Fruit fly (Drosophila melanogaster): ENCODE measurements around the gene CG3793.

The CG3793 gene

DNA sequence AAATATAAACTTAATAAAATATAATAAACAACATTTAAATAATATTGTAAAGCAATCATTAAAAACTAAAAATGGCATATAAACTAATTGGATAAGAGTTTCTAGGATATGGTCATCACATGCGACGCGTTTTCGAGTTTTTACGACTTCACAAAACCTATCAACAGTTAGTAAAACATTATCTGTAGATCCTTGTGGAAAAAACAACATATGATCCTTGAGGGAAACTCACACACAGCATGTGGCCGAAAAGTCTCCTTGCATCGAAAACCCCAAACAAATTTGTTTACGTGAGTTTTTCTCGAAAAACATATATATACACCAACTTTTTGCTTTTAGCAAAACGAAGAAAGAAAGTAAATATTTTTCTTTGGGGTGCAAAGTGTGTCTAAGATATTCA is 23.1 kb upstream of the CG3793 start:
- TF ChIP-seq CG12071 (GFP tag; optimal IDR thresholded peaks at IDR 0.05) (no peak), tll (GFP tag; optimal IDR thresholded peaks at IDR 0.05) (peak in 1 of 2 experiments; percentile 66), twi (tag; optimal IDR thresholded peaks at IDR 0.05) (peak; percentile 91), vvl (GFP tag; IDR thresholded peaks at IDR 0.05) (no peak), Ets65A (GFP tag) (peak; percentile 16), Tbp (GFP tag; optimal IDR thresholded peaks at IDR 0.05) (no peak), pita (GFP tag; optimal IDR thresholded peaks at IDR 0.05) (no peak)

DNA sequence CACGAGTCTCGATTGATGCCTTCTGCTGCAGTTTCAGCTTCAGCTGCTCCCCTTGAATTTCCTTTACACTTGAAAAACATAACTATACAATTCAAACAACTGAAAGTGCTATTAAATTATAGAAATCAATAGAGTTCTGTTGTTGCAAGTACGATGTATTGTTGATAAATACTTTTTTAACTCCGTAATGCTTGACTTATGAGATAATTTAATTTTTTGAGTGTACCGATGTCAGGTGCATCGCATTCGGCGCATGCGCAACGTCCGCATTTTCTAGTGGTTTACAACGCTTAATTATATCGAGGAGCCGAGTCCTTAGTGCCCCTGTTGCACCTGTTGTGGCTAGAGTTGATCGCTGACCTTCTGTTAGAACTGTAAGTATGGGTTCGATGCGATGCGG is 22.6 kb upstream of the CG3793 start:
- TF ChIP-seq ac (GFP tag; optimal IDR thresholded peaks at IDR 0.05) (peak; percentile 90), Stat92E (GFP tag; optimal IDR thresholded peaks at IDR 0.05) (no peak), CG12219 (GFP tag; optimal IDR thresholded peaks at IDR 0.05) (no peak), Tbp (GFP tag; optimal IDR thresholded peaks at IDR 0.05) (no peak), HLH3B (GFP tag; IDR thresholded peaks at IDR 0.05) (no peak), ara (GFP tag; IDR thresholded peaks at IDR 0.05) (peak; percentile 49), hbn (GFP tag; IDR thresholded peaks at IDR 0.05; ENCODE audit: partially characterized antibody) (no peak), pum (GFP tag; optimal IDR thresholded peaks at IDR 0.05) (peak; percentile 26), zfh1 (GFP tag; IDR thresholded peaks at IDR 0.05) (peak; percentile 48; the same call in 2 of the 3 replicates), CG4404 (GFP tag; IDR thresholded peaks at IDR 0.05) (peak; percentile 75), Dll (GFP tag; IDR thresholded peaks at IDR 0.05; ENCODE audit: partially characterized antibody) (no peak), CG18262 (tag; optimal IDR thresholded peaks at IDR 0.05) (peak; percentile 33), prd (optimal IDR thresholded peaks at IDR 0.05) (no peak), prd (GFP tag; IDR thresholded peaks at IDR 0.05) (peak; percentile 70; the same call in 2 of the 3 replicates), CG9797 (GFP tag; optimal IDR thresholded peaks at IDR 0.05) (no peak), CG9727 (GFP tag; optimal IDR thresholded peaks at IDR 0.05) (peak; percentile 44), CG15479 (GFP tag; optimal IDR thresholded peaks at IDR 0.05) (no peak), Neu2 (GFP tag; optimal IDR thresholded peaks at IDR 0.05; ENCODE audit: borderline replicate concordance) (no peak), Pdp1 (GFP tag; optimal IDR thresholded peaks at IDR 0.05) (no peak), lilli (GFP tag; optimal IDR thresholded peaks at IDR 0.05) (no peak), mam (GFP tag; optimal IDR thresholded peaks at IDR 0.05) (no peak), peb (GFP tag; IDR thresholded peaks at IDR 0.05) (no peak), CG1529 (GFP tag; optimal IDR thresholded peaks at IDR 0.05) (no peak), gce (GFP tag; IDR thresholded peaks at IDR 0.05) (no peak), CG10979 (tag; optimal IDR thresholded peaks at IDR 0.05) (peak; percentile 34), CG15696 (tag; optimal IDR thresholded peaks at IDR 0.05) (peak; percentile 69), nmo (GFP tag; optimal IDR thresholded peaks at IDR 0.05) (peak; percentile 6), CG2712 (tag; optimal IDR thresholded peaks at IDR 0.05) (peak; percentile 31), CG10431 (GFP tag; optimal IDR thresholded peaks at IDR 0.05) (no peak), Rx (GFP tag; IDR thresholded peaks at IDR 0.05) (no peak), Chrac-16 (GFP tag; optimal IDR thresholded peaks at IDR 0.05) (no peak), CG10959 (GFP tag; IDR thresholded peaks at IDR 0.05) (peak; percentile 48; the same call in 1 of the 2 replicates), rib (GFP tag; IDR thresholded peaks at IDR 0.05) (no peak), CG8478 (optimal IDR thresholded peaks at IDR 0.05) (no peak), mirr (GFP tag; optimal IDR thresholded peaks at IDR 0.05) (no peak), BtbVII (GFP tag; optimal IDR thresholded peaks at IDR 0.05) (no peak), CG18599 (GFP tag; optimal IDR thresholded peaks at IDR 0.05) (no peak), trem (tag; optimal IDR thresholded peaks at IDR 0.05) (peak; percentile 13), CG8281 (tag; optimal IDR thresholded peaks at IDR 0.05) (no peak), stc (GFP tag; IDR thresholded peaks at IDR 0.05) (no peak), chn (GFP tag; optimal IDR thresholded peaks at IDR 0.05) (no peak), MBD-R2 (GFP tag; IDR thresholded peaks at IDR 0.05) (no peak), chif (GFP tag; optimal IDR thresholded peaks at IDR 0.05) (peak in 1 of 2 experiments; percentile 38), CG17829 (tag; optimal IDR thresholded peaks at IDR 0.05) (peak; percentile 10)

Data from whole organism, embryonic.